Fruit fly (Drosophila melanogaster) whole organism, adult: ENCODE results near the gene MED30.

Source experiments
- CG11617 ChIP-seq: fragments of 200-800 bp; sonication (Bioruptor generic); optimal IDR thresholded peaks from 2 replicates; lab custom pipeline; 2017; ENCODE audit warnings: mild to moderate bottlenecking, missing biosample characterization, missing genetic modification reagents, missing genetic modification characterization
- CG12768 ChIP-seq: fragments of 200-800 bp; sonication (Bioruptor generic); optimal IDR thresholded peaks from 2 replicates; lab custom pipeline; 2017; ENCODE audit warnings: missing biosample characterization, missing genetic modification characterization, mild to moderate bottlenecking, moderate library complexity, missing genetic modification reagents
- CG14711 ChIP-seq: fragments of 200-800 bp; sonication (Bioruptor generic); optimal IDR thresholded peaks from 2 replicates; lab custom pipeline; 2018; ENCODE audit warnings: missing biosample characterization, mild to moderate bottlenecking, missing genetic modification characterization, moderate library complexity
- CG33017 ChIP-seq: fragments of 200-800 bp; sonication (Bioruptor generic); optimal IDR thresholded peaks from 2 replicates; lab custom pipeline; 2018; ENCODE audit warnings: missing biosample characterization, mild to moderate bottlenecking, missing genetic modification characterization, moderate library complexity
- Clk ChIP-seq: fragments of 200-800 bp; sonication (Bioruptor generic); optimal IDR thresholded peaks from 2 replicates; lab custom pipeline; 2017; ENCODE audit warnings: missing biosample characterization, missing genetic modification characterization
- Hr96 ChIP-seq: fragments of 200-800 bp; sonication (Bioruptor generic); optimal IDR thresholded peaks from 2 replicates; lab custom pipeline; 2016; ENCODE audit warnings: missing biosample characterization, missing genetic modification characterization
- Mnt ChIP-seq: fragments of 200-800 bp; sonication (Bioruptor generic); optimal IDR thresholded peaks from 2 replicates; lab custom pipeline; 2016; ENCODE audit warnings: missing biosample characterization, mild to moderate bottlenecking, missing genetic modification characterization
- cic ChIP-seq: fragments of 200-800 bp; sonication (Bioruptor generic); optimal IDR thresholded peaks from 2 replicates; lab custom pipeline; 2017; ENCODE audit warnings: missing biosample characterization, mild to moderate bottlenecking, missing genetic modification characterization, moderate library complexity
- kay ChIP-seq: fragments of 200-800 bp; sonication (Bioruptor generic); peaks from one replicate; lab custom pipeline; 2016; ENCODE audit warnings: missing biosample characterization, missing genetic modification characterization, borderline replicate concordance
- ovo ChIP-seq: fragments of 200-800 bp; sonication (Bioruptor generic); optimal IDR thresholded peaks from 2 replicates; lab custom pipeline; 2016; ENCODE audit warnings: missing biosample characterization, missing genetic modification characterization
- pad ChIP-seq: fragments of 200-800 bp; sonication (Bioruptor generic); optimal IDR thresholded peaks from 3 replicates; lab custom pipeline; 2017; ENCODE audit warnings: missing biosample characterization, missing genetic modification characterization, mild to moderate bottlenecking, moderate library complexity, missing genetic modification reagents
- tj ChIP-seq: fragments of 200-800 bp; sonication (Bioruptor generic); optimal IDR thresholded peaks from 3 replicates; lab custom pipeline; 2017; ENCODE audit warnings: missing biosample characterization, mild to moderate bottlenecking, missing genetic modification characterization, moderate library complexity
- toe ChIP-seq: fragments of 200-800 bp; sonication (Bioruptor generic); optimal IDR thresholded peaks from 2 replicates; lab custom pipeline; 2016; ENCODE audit warnings: missing biosample characterization, missing genetic modification characterization

DNA sequence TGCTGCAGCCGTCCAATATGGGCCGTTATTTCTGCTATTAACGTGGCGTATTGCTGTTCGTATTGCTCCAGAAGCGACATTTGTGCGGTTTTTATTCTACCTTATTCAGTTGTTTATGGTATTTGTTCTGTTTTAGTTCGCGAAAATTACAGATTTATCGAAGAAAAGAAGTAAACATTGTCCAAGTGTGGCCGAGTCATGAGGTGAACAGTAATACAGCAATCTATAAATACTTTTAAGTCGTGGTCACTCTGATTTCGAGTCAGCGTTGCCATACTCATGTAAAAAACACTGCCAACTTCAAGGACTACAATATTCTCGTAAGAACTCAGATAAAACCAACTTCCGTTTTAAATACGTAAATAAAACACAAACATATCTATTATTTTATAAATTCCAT lies 38.8 kb upstream of the MED30 start, which contains the start of gene Vti1a:
- TF ChIP-seq ovo, result no peak
- no peak for TF ChIP-seq CG14711 (tag; lab: Kevin White, UChicago)
- TF ChIP-seq CG33017 (tag; lab: Kevin White, UChicago), result no peak
- TF ChIP-seq CG11617, result no peak
- TF ChIP-seq CG12768 (GFP tag; lab: Kevin White, UChicago), result no peak
- TF ChIP-seq pad (GFP tag; lab: Kevin White, UChicago), result no peak
- TF ChIP-seq Mnt, result no peak
- no peak for TF ChIP-seq cic (GFP tag; lab: Kevin White, UChicago)
- TF ChIP-seq tj, result no peak
- TF ChIP-seq kay (GFP tag; lab: Kevin White, UChicago), result no peak
- no peak for TF ChIP-seq Hr96 (GFP tag; lab: Kevin White, UChicago)
- no peak for TF ChIP-seq toe
- TF ChIP-seq Clk (GFP tag; lab: Kevin White, UChicago), result no peak
